Fruit fly (Drosophila melanogaster): Measurements from ENCODE around the gene Sirt7.

Sirt7 gene

DNA sequence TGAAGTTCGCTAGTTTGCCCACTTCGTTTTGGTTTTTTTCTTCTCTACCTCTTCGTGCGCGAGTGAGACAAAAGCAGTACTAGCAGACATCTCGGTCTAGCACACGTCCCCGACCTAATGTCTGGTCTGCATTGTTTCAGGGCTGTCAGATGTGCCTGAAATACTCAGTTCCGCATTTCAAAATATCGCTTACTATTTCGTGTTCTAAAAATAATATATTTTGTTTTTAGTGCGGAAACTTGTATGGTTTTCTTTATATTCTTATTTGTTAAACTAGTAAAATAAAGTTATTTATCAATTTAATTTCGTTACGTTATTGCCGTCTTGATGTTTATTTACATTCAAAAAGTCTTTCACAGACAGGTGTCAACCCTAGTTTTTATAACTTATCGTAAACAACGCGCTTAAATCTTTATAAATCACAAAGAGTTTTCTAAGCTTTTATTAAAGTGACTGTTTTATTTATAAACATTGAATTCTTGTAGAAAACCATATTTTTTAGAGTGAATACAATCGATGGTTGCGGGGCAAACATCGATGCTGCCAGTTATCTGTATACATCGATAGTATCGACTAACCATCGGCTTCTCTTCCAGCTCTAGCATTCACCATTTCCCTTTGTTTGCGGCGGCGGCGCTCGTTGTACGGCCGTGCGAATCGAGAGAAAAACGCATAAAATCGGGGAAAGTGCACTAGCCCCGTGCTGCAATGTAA is 7.6 kb downstream of the Sirt7 start (continued):
- peak; percentile 86 for TF ChIP-seq CG12391 (tag; optimal IDR thresholded peaks at IDR 0.05)
- no peak for TF ChIP-seq CG1647 (GFP tag; optimal IDR thresholded peaks at IDR 0.05)
- peak; percentile 63 for TF ChIP-seq CG15011 (GFP tag; optimal IDR thresholded peaks at IDR 0.05)
- TF ChIP-seq prd (optimal IDR thresholded peaks at IDR 0.05) = no peak
- TF ChIP-seq prd (GFP tag; IDR thresholded peaks at IDR 0.05) = no peak
- no peak for TF ChIP-seq hkb (optimal IDR thresholded peaks at IDR 0.05)
- no peak for TF ChIP-seq hkb (GFP tag; IDR thresholded peaks at IDR 0.05)
- no peak for TF ChIP-seq GATAe (GFP tag; conservative IDR thresholded peaks at IDR 0.05)
- peak; percentile 87 for TF ChIP-seq CG15269 (tag; optimal IDR thresholded peaks at IDR 0.05)
- TF ChIP-seq sug (tag; optimal IDR thresholded peaks at IDR 0.05) = peak; percentile 70
- TF ChIP-seq Dad (GFP tag; optimal IDR thresholded peaks at IDR 0.05) = peak; percentile 31
- TF ChIP-seq zfh2 (GFP tag; optimal IDR thresholded peaks at IDR 0.05) = peak; percentile 30
- no peak for TF ChIP-seq CG3847 (GFP tag; IDR thresholded peaks at IDR 0.05)
- TF ChIP-seq row (GFP tag; IDR thresholded peaks at IDR 0.05) = no peak
- TF ChIP-seq CG18011 (GFP tag; optimal IDR thresholded peaks at IDR 0.05) = peak; percentile 25
- TF ChIP-seq ara (GFP tag; IDR thresholded peaks at IDR 0.05) = no peak
- peak; percentile 50 for TF ChIP-seq Hsf (GFP tag; optimal IDR thresholded peaks at IDR 0.05)
- peak; percentile 56 for TF ChIP-seq caup (GFP tag; optimal IDR thresholded peaks at IDR 0.05; ENCODE audit: severe bottlenecking)
- TF ChIP-seq Scr (GFP tag; IDR thresholded peaks at IDR 0.05; ENCODE audit: partially characterized antibody) = no peak
- TF ChIP-seq lab (GFP tag; optimal IDR thresholded peaks at IDR 0.05) = peak; percentile 80
- peak; percentile 14 for TF ChIP-seq CG9876 (GFP tag; optimal IDR thresholded peaks at IDR 0.05)
- no peak for TF ChIP-seq Doc3 (GFP tag; IDR thresholded peaks at IDR 0.05; ENCODE audit: partially characterized antibody)
- TF ChIP-seq Atf6 (GFP tag; IDR thresholded peaks at IDR 0.05) = no peak
- peak; percentile 82 for TF ChIP-seq grau (tag; optimal IDR thresholded peaks at IDR 0.05)
- TF ChIP-seq Fer2 (tag; optimal IDR thresholded peaks at IDR 0.05) = peak; percentile 81
- TF ChIP-seq CG11085 (GFP tag; IDR thresholded peaks at IDR 0.05) = no peak
- no peak for TF ChIP-seq CG42726 (GFP tag; IDR thresholded peaks at IDR 0.05; ENCODE audit: partially characterized antibody)
- no peak for TF ChIP-seq wor (GFP tag; IDR thresholded peaks at IDR 0.05)
- TF ChIP-seq dmrt11E (tag; optimal IDR thresholded peaks at IDR 0.05) = peak; percentile 64
- TF ChIP-seq CG32532 (GFP tag; IDR thresholded peaks at IDR 0.05) = no peak
- TF ChIP-seq luna (GFP tag; optimal IDR thresholded peaks at IDR 0.05) = peak; percentile 59
- TF ChIP-seq slbo (GFP tag; IDR thresholded peaks at IDR 0.05) = no peak
- no peak for TF ChIP-seq Hey (tag; optimal IDR thresholded peaks at IDR 0.05)
- TF ChIP-seq CG6765 (GFP tag; optimal IDR thresholded peaks at IDR 0.05) = peak; percentile 55
- TF ChIP-seq CG6654 (GFP tag; optimal IDR thresholded peaks at IDR 0.05) = peak; percentile 23
- peak; percentile 84 for TF ChIP-seq CG14710 (tag; optimal IDR thresholded peaks at IDR 0.05)
- peak; percentile 22 for TF ChIP-seq NK7.1 (GFP tag; optimal IDR thresholded peaks at IDR 0.05)
- TF ChIP-seq D19A (tag; optimal IDR thresholded peaks at IDR 0.05) = peak; percentile 64
- peak; percentile 31 for TF ChIP-seq CG2875 (GFP tag; optimal IDR thresholded peaks at IDR 0.05)
- TF ChIP-seq jigr1 (GFP tag; IDR thresholded peaks at IDR 0.05) = no peak
- TF ChIP-seq Oaz (GFP tag; IDR thresholded peaks at IDR 0.05) = no peak
- TF ChIP-seq NfI (GFP tag; optimal IDR thresholded peaks at IDR 0.05) = peak; percentile 78
- TF ChIP-seq CG17802 (tag; optimal IDR thresholded peaks at IDR 0.05) = no peak
- TF ChIP-seq ap (GFP tag; IDR thresholded peaks at IDR 0.05) = no peak
- TF ChIP-seq run (tag; optimal IDR thresholded peaks at IDR 0.05) = peak; percentile 19
- no peak for TF ChIP-seq CG15073 (GFP tag; optimal IDR thresholded peaks at IDR 0.05)
- TF ChIP-seq ase (GFP tag; IDR thresholded peaks at IDR 0.05) = no peak
- no peak for TF ChIP-seq CG14965 (GFP tag; optimal IDR thresholded peaks at IDR 0.05; ENCODE audit: borderline replicate concordance)
- peak; percentile 80 for TF ChIP-seq CG10267 (tag; optimal IDR thresholded peaks at IDR 0.05)
- no peak for TF ChIP-seq toy (GFP tag; IDR thresholded peaks at IDR 0.05)

Measured in whole organism, embryonic.